Worm (Caenorhabditis elegans) whole organism, early embryonic: ENCODE data around the gene lec-3.
A peak's percentile ranks its signal among the peaks of the same experiment; 100 is the strongest.

ENCODE experiments used
- B0310.2 ChIP-seq: sonication (generic microtip); optimal IDR thresholded peaks from 2 replicates; lab custom pipeline; 2016; ENCODE audit warnings: mild to moderate bottlenecking, missing genetic modification characterization, missing compliant biosample characterization
- F13C5.2 ChIP-seq: sonication (generic microtip); optimal IDR thresholded peaks from 2 replicates; lab custom pipeline; 2017; ENCODE audit warnings: mild to moderate bottlenecking, missing genetic modification characterization, inconsistent platforms, missing compliant biosample characterization
- aly-1 ChIP-seq: sonication (generic microtip); optimal IDR thresholded peaks from 2 replicates; lab custom pipeline; 2016; ENCODE audit warnings: missing genetic modification characterization, missing compliant biosample characterization
- ama-1 ChIP-seq: fragments of 150-350 bp; optimal IDR thresholded peaks from 2 replicates; lab custom pipeline; 2014
- ceh-13 ChIP-seq: fragments of 200-800 bp; sonication (Bioruptor generic); optimal IDR thresholded peaks from 2 replicates; lab custom pipeline; 2018; ENCODE audit warnings: mild to moderate bottlenecking, missing genetic modification characterization, missing compliant biosample characterization
- ceh-36 ChIP-seq: sonication (generic microtip); optimal IDR thresholded peaks from 2 replicates; lab custom pipeline; 2016; ENCODE audit warnings: missing genetic modification characterization, inconsistent platforms, missing compliant biosample characterization
- ets-7 ChIP-seq: sonication (generic microtip); optimal IDR thresholded peaks from 2 replicates; lab custom pipeline; 2016; ENCODE audit warnings: missing genotype, missing genetic modification characterization, missing compliant biosample characterization
- flt-1 ChIP-seq: fragments of 200-800 bp; sonication (Bioruptor generic); IDR thresholded peaks from 2 replicates; pipeline ENCODE4 v1.3.6; 2022; ENCODE audit warnings: missing genetic modification characterization, missing compliant biosample characterization
- hmbx-1 ChIP-seq: sonication (generic microtip); optimal IDR thresholded peaks from 2 replicates; lab custom pipeline; 2016; ENCODE audit warnings: mild to moderate bottlenecking, missing genetic modification characterization, missing compliant biosample characterization
- hmg-4 ChIP-seq: fragments of 200-800 bp; sonication (Bioruptor generic); optimal IDR thresholded peaks from 2 replicates; lab custom pipeline; 2018; ENCODE audit warnings: mild to moderate bottlenecking, missing genetic modification characterization, missing compliant biosample characterization
- hnd-1 ChIP-seq: sonication (generic microtip); optimal IDR thresholded peaks from 2 replicates; lab custom pipeline; 2016; ENCODE audit warnings: missing genetic modification characterization, missing compliant biosample characterization
- pes-1 ChIP-seq: fragments of 200-800 bp; sonication (Bioruptor generic); IDR thresholded peaks from 2 replicates; pipeline ENCODE4 v1.3.6; 2022; ENCODE audit warnings: missing genetic modification reagents, missing genetic modification characterization, missing compliant biosample characterization
- scrt-1 ChIP-seq: fragments of 200-800 bp; sonication (Bioruptor generic); IDR thresholded peaks from 2 replicates; pipeline ENCODE4 v1.3.6; 2022; ENCODE audit warnings: missing genetic modification characterization, missing compliant biosample characterization
- sea-1 ChIP-seq: fragments of 200-800 bp; sonication (Bioruptor generic); conservative IDR thresholded peaks from 2 replicates; pipeline ENCODE4 v1.3.6; 2022; ENCODE audit warnings: missing genetic modification characterization, missing compliant biosample characterization
- tbx-11 ChIP-seq: fragments of 200-800 bp; sonication (Bioruptor generic); IDR thresholded peaks from 2 replicates; pipeline ENCODE4 v1.3.6; 2022; ENCODE audit warnings: missing genetic modification characterization, missing compliant biosample characterization
- tbx-37 ChIP-seq: fragments of 200-800 bp; sonication (Bioruptor generic); conservative IDR thresholded peaks from 2 replicates; pipeline ENCODE4 v1.3.6; 2022; ENCODE audit warnings: missing genetic modification reagents, missing genetic modification characterization, missing compliant biosample characterization
- tra-4 ChIP-seq: sonication (generic microtip); optimal IDR thresholded peaks from 2 replicates; lab custom pipeline; 2017; ENCODE audit warnings: missing genetic modification characterization, missing compliant biosample characterization

The lec-3 gene

DNA sequence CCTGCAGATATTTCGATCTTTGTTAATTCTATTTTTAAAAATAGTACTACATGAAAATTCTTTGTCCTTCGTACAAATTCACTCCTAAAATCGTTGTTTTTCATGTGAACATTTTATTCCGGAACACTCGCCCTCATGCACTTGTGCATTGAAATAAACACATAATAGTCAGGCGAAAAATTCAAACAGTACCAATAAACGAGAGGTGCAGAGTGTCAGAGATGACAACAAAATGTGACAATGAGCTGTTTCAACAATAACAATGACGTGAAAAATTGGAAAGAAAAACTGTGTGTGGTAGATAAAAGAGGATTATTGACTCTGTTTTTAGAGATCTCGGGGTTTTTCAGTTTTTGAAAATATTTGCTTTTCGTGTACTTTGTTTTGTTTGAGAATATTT, 37.3 kb downstream of the lec-3 start, which contains the start of gene F52H3.6:
F52H3.6 (minus strand) TSS at position 228 of the 400 bp plus-strand sequence.
- TF ChIP-seq pes-1 (GFP tag; lab: Robert Waterston, UW) (no peak), tra-4 (tag; lab: Kevin White, UChicago) (no peak), ets-7 (tag; lab: Kevin White, UChicago) (no peak), hmg-4 (GFP tag; lab: Kevin White, UChicago) (no peak), aly-1 (tag; lab: Kevin White, UChicago) (no peak), tbx-37 (no peak), scrt-1 (no peak), sea-1 (no peak), ceh-36 (tag; lab: Kevin White, UChicago) (no peak), hmbx-1 (tag; lab: Kevin White, UChicago) (no peak), tbx-11 (GFP tag; lab: Robert Waterston, UW) (no peak), F13C5.2 (tag; lab: Kevin White, UChicago) (no peak), ama-1 (no peak), flt-1 (no peak), hnd-1 (tag; lab: Kevin White, UChicago) (no peak), ceh-13 (no peak), B0310.2 (no peak)

DNA sequence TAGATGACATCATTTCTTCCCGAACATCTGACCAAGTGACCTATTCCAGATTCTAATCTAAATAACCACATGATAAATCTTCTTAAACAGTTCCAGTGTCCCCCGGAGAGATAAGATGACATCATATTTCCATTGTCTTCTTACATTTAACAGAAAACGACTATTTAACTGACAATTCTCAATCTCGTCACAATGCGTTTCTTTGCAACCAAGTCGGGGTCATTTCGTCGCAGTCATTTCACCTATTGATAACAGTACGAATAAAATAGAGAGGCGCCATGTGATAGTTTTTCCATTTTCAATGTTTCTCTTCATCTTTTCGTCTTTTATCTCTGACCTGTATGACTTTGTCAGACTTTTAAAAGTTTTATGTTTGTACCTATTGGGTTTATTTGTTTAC, 38.1 kb downstream of the lec-3 start:
- TF ChIP-seq hmbx-1 (tag; lab: Kevin White, UChicago) (no peak), tra-4 (tag; lab: Kevin White, UChicago) (no peak), sea-1 (no peak), ceh-13 (no peak), flt-1 (no peak), hmg-4 (GFP tag; lab: Kevin White, UChicago) (no peak), tbx-11 (GFP tag; lab: Robert Waterston, UW) (no peak), hnd-1 (tag; lab: Kevin White, UChicago) (no peak), ama-1 (no peak), ets-7 (tag; lab: Kevin White, UChicago) (no peak), ceh-36 (tag; lab: Kevin White, UChicago) (no peak), B0310.2 (no peak), tbx-37 (no peak), pes-1 (GFP tag; lab: Robert Waterston, UW) (no peak), aly-1 (tag; lab: Kevin White, UChicago) (no peak), F13C5.2 (tag; lab: Kevin White, UChicago) (no peak), scrt-1 (no peak)

DNA sequence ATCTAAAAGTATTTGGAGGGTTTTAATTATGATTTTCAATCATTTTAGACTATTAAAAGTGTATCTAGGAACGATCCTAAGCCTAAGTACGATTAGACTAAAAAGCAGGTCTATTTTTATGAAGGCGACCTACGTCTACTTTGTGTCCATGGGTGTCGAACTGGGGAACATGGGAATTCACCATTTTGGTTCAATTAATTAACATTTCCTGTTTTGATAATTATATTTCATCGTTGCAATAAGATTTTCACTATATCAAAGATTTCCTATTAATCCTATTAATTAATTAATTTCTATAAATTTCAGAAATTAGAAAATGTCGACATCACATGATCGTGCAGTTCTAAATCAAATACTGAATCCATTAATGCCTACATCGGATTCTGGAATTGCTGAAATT, 39.0 kb downstream of the lec-3 start, which contains the start of gene ttc-36:
ttc-36 (plus strand) TSS at position 301 of the 400 bp plus-strand sequence.
- TF ChIP-seq pes-1 (GFP tag; lab: Robert Waterston, UW): no peak
- TF ChIP-seq tra-4 (tag; lab: Kevin White, UChicago): no peak

DNA sequence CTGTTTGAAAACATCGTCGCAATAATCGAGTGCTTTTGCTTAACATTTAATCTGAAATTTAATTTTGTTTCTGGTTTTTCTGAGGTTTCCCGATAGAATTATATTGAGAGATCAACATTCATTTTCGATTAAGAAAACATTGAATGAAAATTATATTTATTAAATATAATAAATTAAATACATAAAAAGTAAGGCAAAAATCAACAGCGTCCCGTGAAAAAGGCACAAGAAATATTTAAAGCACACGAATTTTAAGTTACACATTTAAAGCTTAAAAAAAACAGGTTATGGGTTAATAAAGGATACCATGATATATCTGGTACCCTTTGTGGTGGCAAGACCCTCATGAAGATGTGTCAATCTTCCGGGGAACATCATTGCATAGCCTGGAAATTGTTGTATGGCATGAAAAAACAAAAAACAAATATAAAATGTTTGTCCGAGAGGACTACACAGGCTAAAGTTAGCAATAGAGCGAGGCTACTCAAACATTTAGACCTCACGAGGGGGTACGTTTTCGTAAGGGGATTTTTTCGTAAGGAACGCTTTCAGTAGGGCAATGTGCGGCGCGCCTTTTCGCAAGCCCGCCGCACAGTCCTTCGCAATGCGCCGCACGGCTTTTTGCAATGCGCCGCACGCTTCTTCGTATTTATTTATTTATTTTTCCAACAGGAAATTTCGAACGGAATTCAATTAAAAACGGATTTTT, 42.4 kb downstream of the lec-3 start, which contains the start of gene mtcu-2:
mtcu-2 (minus strand) TSS at position 51 of the 709 bp plus-strand sequence.
- TF ChIP-seq tbx-37: peak; percentile 85
- TF ChIP-seq scrt-1: peak; percentile 81
- TF ChIP-seq flt-1: peak; percentile 76
- TF ChIP-seq pes-1 (GFP tag; lab: Robert Waterston, UW): peak; percentile 91
- peak; percentile 94 for TF ChIP-seq sea-1
- TF ChIP-seq F13C5.2 (tag; lab: Kevin White, UChicago): peak; percentile 39
- peak; percentile 79 for TF ChIP-seq tbx-11 (GFP tag; lab: Robert Waterston, UW)

DNA sequence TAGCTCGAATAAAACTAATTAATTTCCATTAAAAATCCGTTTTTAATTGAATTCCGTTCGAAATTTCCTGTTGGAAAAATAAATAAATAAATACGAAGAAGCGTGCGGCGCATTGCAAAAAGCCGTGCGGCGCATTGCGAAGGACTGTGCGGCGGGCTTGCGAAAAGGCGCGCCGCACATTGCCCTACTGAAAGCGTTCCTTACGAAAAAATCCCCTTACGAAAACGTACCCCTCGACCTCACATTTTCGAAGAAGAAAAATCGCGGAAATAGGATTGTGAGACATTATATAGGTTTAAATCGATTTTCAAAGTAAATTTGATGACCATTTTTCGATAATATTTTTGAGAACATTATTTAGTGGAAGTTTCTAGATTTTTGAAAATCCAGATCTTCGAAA, 43.9 kb downstream of the lec-3 start:
- TF ChIP-seq scrt-1 (peak; percentile 66; the same call in 1 of the 2 replicates), sea-1 (peak; percentile 63; the same call in 1 of the 2 replicates), tbx-37 (peak; percentile 49; the same call in 1 of the 2 replicates), pes-1 (GFP tag; lab: Robert Waterston, UW) (peak; percentile 81), tbx-11 (GFP tag; lab: Robert Waterston, UW) (peak; percentile 77; the same call in 1 of the 2 replicates)

DNA sequence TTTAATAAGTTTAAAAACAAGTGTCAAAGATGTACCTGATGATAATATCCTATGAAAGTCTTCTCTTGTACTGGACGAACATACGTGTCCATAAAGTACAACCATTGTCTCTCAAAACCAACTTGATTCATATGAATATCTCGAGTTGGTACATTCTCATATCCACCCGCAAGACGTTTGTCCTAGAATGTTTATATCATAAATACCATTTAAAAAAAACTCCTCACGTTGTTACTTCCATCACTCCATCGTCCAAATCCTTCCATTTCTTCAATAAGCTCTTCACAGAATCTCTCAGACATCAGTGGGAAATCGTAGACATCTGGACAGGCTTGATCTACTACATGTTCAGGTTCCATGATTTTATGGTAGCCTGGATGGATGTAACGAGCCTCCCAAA, 44.5 kb downstream of the lec-3 start:
- TF ChIP-seq hmbx-1 (tag; lab: Kevin White, UChicago) (no peak), F13C5.2 (tag; lab: Kevin White, UChicago) (no peak), hnd-1 (tag; lab: Kevin White, UChicago) (no peak), ets-7 (tag; lab: Kevin White, UChicago) (no peak), tra-4 (tag; lab: Kevin White, UChicago) (no peak), tbx-37 (no peak), B0310.2 (no peak), tbx-11 (GFP tag; lab: Robert Waterston, UW) (no peak), hmg-4 (GFP tag; lab: Kevin White, UChicago) (no peak), sea-1 (no peak), ama-1 (no peak), pes-1 (GFP tag; lab: Robert Waterston, UW) (no peak), scrt-1 (no peak)

DNA sequence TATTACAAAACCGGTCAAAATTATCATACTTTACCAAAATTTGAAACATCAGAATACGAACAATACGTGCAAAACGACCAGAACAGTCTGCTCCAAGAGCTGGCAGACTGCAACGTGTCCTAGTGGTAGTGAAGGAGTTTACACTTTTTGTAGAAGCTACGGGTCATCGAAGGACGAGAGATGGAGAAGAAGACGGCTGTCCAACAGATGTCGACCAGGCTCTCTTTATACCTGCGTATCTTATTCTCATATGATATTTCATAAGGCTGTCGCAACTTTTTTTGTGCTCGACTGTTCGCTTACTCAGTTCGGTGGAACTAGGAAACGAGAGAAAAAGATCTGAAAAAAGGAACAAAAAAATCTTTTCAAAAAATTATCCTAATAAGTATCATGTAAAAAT, 48.9 kb downstream of the lec-3 start, which contains the start of gene let-268:
let-268 (minus strand) TSS at position 182 of the 400 bp plus-strand sequence.
- TF ChIP-seq tbx-37 (no peak), aly-1 (tag; lab: Kevin White, UChicago) (no peak), ceh-13 (no peak)

DNA sequence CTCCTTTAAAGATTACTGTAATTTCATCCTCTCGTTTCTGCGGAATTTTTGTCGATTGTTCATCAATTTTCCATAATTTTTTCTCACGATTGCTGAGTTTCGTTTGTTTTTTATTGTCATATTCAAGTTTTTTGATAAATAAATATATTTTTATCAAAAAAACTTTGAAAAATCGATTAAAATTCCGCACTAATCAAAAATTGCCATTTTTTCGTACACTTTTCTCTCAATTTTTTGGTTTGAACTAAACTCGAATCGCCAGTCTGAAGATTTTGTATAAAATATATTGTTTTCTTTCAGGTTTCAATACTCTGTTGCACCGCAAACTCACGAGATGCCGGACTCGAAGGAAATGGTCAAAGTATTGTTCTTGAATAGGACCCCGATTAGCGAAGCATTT, 49.9 kb downstream of the lec-3 start, which contains the start of gene ogr-2:
ogr-2 (plus strand) TSS at position 301 of the 400 bp plus-strand sequence.
- TF ChIP-seq ama-1: no peak
- TF ChIP-seq tbx-11 (GFP tag; lab: Robert Waterston, UW): no peak
- TF ChIP-seq hmg-4 (GFP tag; lab: Kevin White, UChicago): no peak
- no peak for TF ChIP-seq hnd-1 (tag; lab: Kevin White, UChicago)
- no peak for TF ChIP-seq aly-1 (tag; lab: Kevin White, UChicago)
- no peak for TF ChIP-seq tra-4 (tag; lab: Kevin White, UChicago)
- no peak for TF ChIP-seq hmbx-1 (tag; lab: Kevin White, UChicago)
- TF ChIP-seq pes-1 (GFP tag; lab: Robert Waterston, UW): no peak
- TF ChIP-seq ets-7 (tag; lab: Kevin White, UChicago): no peak
- TF ChIP-seq ceh-13: no peak
- no peak for TF ChIP-seq ceh-36 (tag; lab: Kevin White, UChicago)
- no peak for TF ChIP-seq flt-1
- TF ChIP-seq tbx-37: no peak
- no peak for TF ChIP-seq sea-1
- no peak for TF ChIP-seq F13C5.2 (tag; lab: Kevin White, UChicago)
- TF ChIP-seq scrt-1: no peak
